Worm (Caenorhabditis elegans) whole organism, L2 larva: ENCODE results near the gene dpf-4.

Source experiments
- Y55F3AM.14 ChIP-seq: fragments of 200-800 bp; sonication (Bioruptor generic); optimal IDR thresholded peaks from 2 replicates; lab custom pipeline; 2018; ENCODE audit warnings: mild to moderate bottlenecking, missing genetic modification characterization, missing compliant biosample characterization
- ama-1 ChIP-seq: fragments of 150-350 bp; optimal IDR thresholded peaks from 2 replicates; lab custom pipeline; 2018; ENCODE audit warnings: inconsistent platforms
- ceh-82 ChIP-seq: fragments of 150-350 bp; optimal IDR thresholded peaks from 2 replicates; lab custom pipeline; 2014; ENCODE audit warnings: missing biosample characterization, missing genetic modification characterization
- elt-3 ChIP-seq: sonication (generic microtip); optimal IDR thresholded peaks from 2 replicates; lab custom pipeline; 2017; ENCODE audit warnings: missing biosample characterization, missing genetic modification characterization
- fos-1 ChIP-seq: fragments of 150-350 bp; optimal IDR thresholded peaks from 2 replicates; lab custom pipeline; 2014; ENCODE audit warnings: missing biosample characterization, missing genetic modification characterization
- nhr-11 ChIP-seq: fragments of 150-350 bp; optimal IDR thresholded peaks from 2 replicates; lab custom pipeline; 2014; ENCODE audit warnings: missing biosample characterization, missing genetic modification characterization
- nhr-25 ChIP-seq: fragments of 150-350 bp; sonication (generic microtip); optimal IDR thresholded peaks from 3 replicates; lab custom pipeline; 2014; ENCODE audit warnings: missing biosample characterization, missing genetic modification characterization
- unc-55 ChIP-seq: fragments of 150-350 bp; sonication (generic microtip); optimal IDR thresholded peaks from 3 replicates; lab custom pipeline; 2014; ENCODE audit warnings: missing biosample characterization, missing genetic modification reagents, missing genetic modification characterization
- ztf-11 ChIP-seq: sonication (generic microtip); optimal IDR thresholded peaks from 2 replicates; lab custom pipeline; 2017; ENCODE audit warnings: missing biosample characterization, missing genetic modification characterization

- TF ChIP-seq ztf-11 (tag; lab: Kevin White, UChicago) (no peak), Y55F3AM.14 (GFP tag; lab: Kevin White, UChicago) (no peak), ceh-82 (tag; lab: Kevin White, UChicago) (no peak), fos-1 (tag; lab: Kevin White, UChicago) (no peak), nhr-11 (tag; lab: Kevin White, UChicago) (no peak), nhr-25 (tag; lab: Kevin White, UChicago) (no peak), elt-3 (tag; lab: Kevin White, UChicago) (no peak), unc-55 (no peak), ama-1 (lab: Kevin White, UChicago) (no peak)
Observed at ce11 chrIII:5874664-5875417, 15.7 kb downstream of the dpf-4 start.
